Fruit fly (Drosophila melanogaster): ENCODE results near the gene Glut3.

Glut3 gene

DNA sequence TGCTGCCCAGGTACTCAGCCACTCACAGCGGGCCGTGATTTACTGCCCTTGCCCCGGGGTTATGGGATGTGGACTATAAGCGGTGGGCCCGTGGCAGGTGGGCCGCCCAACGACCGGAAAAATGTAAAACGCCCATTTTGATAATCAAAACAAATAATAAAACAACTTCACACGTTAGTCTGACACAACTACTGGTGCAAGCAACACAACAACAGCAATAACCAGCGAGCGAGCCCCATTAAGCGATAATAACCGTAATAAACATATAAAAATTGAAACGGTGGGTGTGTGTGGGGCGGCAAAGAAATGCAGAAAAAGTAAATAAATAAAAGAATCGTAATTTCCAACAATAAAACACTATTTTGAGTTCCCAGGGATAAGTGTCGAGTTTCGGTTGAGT lies 43.8 kb downstream of the Glut3 start:
- no peak for TF ChIP-seq Mio (GFP tag; optimal IDR thresholded peaks at IDR 0.05)
- no peak for TF ChIP-seq jim (GFP tag; optimal IDR thresholded peaks at IDR 0.05)
- TF ChIP-seq N (GFP tag; optimal IDR thresholded peaks at IDR 0.05), result no peak
- no peak for TF ChIP-seq CrebA (GFP tag; optimal IDR thresholded peaks at IDR 0.05; ENCODE audit: borderline replicate concordance)
- TF ChIP-seq usp (GFP tag; optimal IDR thresholded peaks at IDR 0.05), result no peak
- TF ChIP-seq CG32264 (GFP tag; optimal IDR thresholded peaks at IDR 0.05), result no peak
- TF ChIP-seq lola (GFP tag; optimal IDR thresholded peaks at IDR 0.05), result no peak
- no peak for TF ChIP-seq Hnf4 (GFP tag; optimal IDR thresholded peaks at IDR 0.05)
- TF ChIP-seq HLH106 (tag; optimal IDR thresholded peaks at IDR 0.05), result no peak

DNA sequence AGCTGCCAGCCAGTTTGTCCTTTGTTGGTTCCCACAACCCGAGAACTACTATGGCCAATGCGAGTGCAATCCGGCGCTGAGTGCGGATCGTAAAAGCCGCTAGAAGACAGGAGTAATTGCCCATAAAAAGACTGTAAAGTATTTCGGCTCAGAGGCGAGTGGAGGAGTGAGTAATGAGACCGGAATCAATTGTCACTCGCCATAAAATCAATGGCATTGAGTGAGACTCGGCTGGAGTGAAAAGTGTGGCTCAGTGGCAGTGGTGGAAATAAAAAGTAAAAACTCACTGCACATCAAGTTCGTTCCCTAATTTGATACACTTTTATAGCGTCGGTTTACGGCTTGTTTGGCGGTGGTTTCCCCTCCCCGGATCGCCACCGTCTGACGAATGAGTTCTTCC lies 44.9 kb downstream of the Glut3 start:
- TF ChIP-seq CrebA (GFP tag; optimal IDR thresholded peaks at IDR 0.05; ENCODE audit: borderline replicate concordance), result no peak
- no peak for TF ChIP-seq Rel (GFP tag; optimal IDR thresholded peaks at IDR 0.05)
- peak; percentile 12 for TF ChIP-seq Rel (tag; optimal IDR thresholded peaks at IDR 0.05)

DNA sequence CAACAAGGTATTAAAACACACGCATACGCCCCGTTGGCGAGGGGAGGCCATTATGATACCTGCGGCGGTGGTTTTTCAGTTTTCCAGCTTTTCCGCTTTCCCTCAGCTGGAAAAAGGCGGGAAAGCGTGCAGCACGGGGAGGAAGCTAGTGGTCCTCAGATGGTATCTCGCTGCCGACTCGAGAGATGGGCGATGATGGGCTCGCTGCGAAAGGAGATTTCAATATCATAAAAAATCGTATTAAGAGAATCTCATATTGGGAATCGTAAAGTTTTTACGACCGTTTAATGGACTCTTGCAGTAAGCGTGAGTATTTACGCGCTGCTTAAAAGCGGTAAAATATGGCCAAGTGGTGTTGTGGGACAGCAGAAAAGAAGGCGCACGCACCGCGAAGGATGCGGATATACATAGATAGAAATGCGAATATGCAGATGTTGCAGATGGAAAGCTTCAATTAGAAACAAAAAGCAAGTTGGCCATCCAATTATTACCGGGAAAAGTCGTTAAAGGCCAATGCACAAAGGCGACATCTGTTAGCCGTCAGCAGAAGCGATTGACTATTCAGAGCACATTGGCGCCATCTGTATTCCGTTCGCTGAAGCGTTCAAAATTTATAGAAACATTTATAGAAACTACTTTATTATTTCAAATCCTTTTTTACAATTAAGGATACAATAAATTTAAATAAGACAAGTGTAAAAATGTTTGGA lies 46.3 kb downstream of the Glut3 start:
- TF ChIP-seq lola (GFP tag; optimal IDR thresholded peaks at IDR 0.05) (no peak), N (GFP tag; optimal IDR thresholded peaks at IDR 0.05) (no peak), Hnf4 (GFP tag; optimal IDR thresholded peaks at IDR 0.05) (no peak), tai (GFP tag; optimal IDR thresholded peaks at IDR 0.05) (no peak)

DNA sequence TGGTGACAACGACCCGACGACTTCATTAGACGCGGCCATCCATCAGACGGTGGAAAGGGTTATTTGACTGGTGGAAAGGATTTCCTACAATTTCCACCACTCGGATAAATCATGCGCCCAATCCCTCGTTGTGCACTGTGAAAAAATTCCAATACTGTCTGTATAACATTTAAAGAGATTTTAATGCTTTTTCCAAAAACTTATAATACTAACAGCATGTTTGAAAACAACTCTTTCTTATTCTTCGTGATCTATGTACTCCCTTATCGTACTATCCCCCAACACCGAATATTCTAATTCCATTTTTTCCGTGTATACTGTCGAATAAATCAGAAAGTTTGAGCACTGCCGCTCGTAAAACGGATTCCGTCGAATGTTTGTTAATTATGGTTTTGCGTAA lies 47.9 kb downstream of the Glut3 start:
- TF ChIP-seq Jra (GFP tag; optimal IDR thresholded peaks at IDR 0.05) (no peak), h (GFP tag; optimal IDR thresholded peaks at IDR 0.05) (no peak), foxo (GFP tag; optimal IDR thresholded peaks at IDR 0.05) (no peak), N (GFP tag; optimal IDR thresholded peaks at IDR 0.05) (no peak), Sp1 (GFP tag; optimal IDR thresholded peaks at IDR 0.05) (no peak), Myc (optimal IDR thresholded peaks at IDR 0.05) (no peak), Hr83 (GFP tag; optimal IDR thresholded peaks at IDR 0.05; ENCODE audit: poor library complexity, severe bottlenecking) (no peak), dl (GFP tag; optimal IDR thresholded peaks at IDR 0.05; ENCODE audit: insufficient read depth in 1 of 2, partially characterized antibody in 2 of 2) (no peak), GATAd (GFP tag; optimal IDR thresholded peaks at IDR 0.05) (no peak), Abd-B (GFP tag; optimal IDR thresholded peaks at IDR 0.05) (no peak), CG9705 (GFP tag; optimal IDR thresholded peaks at IDR 0.05) (no peak), sv (GFP tag; optimal IDR thresholded peaks at IDR 0.05) (no peak), CrebA (GFP tag; optimal IDR thresholded peaks at IDR 0.05; ENCODE audit: borderline replicate concordance) (no peak), Mio (GFP tag; optimal IDR thresholded peaks at IDR 0.05) (no peak), woc (GFP tag; optimal IDR thresholded peaks at IDR 0.05) (no peak)

DNA sequence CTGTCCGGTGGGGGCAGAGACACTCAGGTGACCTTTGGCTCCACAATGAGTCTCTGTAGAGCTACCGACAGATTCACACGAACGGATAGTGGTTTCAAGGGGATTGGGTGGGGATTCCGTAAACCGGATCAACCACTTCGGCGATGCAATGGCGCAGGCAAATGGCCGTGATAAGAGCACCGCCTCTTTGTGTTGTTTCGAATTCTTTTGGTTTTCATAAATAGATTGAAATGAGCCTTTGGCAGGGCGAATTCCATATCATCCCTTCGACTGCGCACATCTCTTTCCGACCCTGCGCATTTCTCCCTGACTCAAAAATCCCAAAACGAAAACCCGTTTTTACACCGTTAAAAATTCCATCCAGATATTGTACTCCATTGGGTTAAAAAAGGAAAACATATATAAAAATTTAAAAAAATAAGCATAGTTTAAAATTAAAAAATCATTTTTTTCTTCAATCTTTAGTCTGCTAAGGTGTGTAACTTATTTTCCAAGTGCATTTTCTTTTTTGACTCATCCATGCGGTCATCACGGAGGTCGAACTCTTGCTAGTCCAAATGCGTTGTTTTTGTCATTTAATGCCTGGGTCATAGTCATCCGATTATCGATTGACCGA lies 49.6 kb downstream of the Glut3 start:
- TF ChIP-seq sv (GFP tag; optimal IDR thresholded peaks at IDR 0.05), result no peak
- TF ChIP-seq Hr78 (GFP tag; optimal IDR thresholded peaks at IDR 0.05), result no peak
- TF ChIP-seq GATAd (GFP tag; optimal IDR thresholded peaks at IDR 0.05), result no peak
- no peak for TF ChIP-seq usp (GFP tag; optimal IDR thresholded peaks at IDR 0.05)
- TF ChIP-seq Mio (GFP tag; optimal IDR thresholded peaks at IDR 0.05), result no peak
- no peak for TF ChIP-seq dmrt93B (GFP tag; optimal IDR thresholded peaks at IDR 0.05)
- TF ChIP-seq Hnf4 (GFP tag; optimal IDR thresholded peaks at IDR 0.05), result no peak
- TF ChIP-seq br (GFP tag; optimal IDR thresholded peaks at IDR 0.05), result no peak
- no peak for TF ChIP-seq Jra (GFP tag; optimal IDR thresholded peaks at IDR 0.05)
- TF ChIP-seq CrebA (GFP tag; optimal IDR thresholded peaks at IDR 0.05; ENCODE audit: borderline replicate concordance), result no peak
- no peak for TF ChIP-seq foxo (GFP tag; optimal IDR thresholded peaks at IDR 0.05)
- no peak for TF ChIP-seq fru (GFP tag; optimal IDR thresholded peaks at IDR 0.05)
- no peak for TF ChIP-seq jim (GFP tag; optimal IDR thresholded peaks at IDR 0.05)
- no peak for TF ChIP-seq Dif (GFP tag; optimal IDR thresholded peaks at IDR 0.05; ENCODE audit: partially characterized antibody)
- TF ChIP-seq h (GFP tag; optimal IDR thresholded peaks at IDR 0.05), result no peak
- no peak for TF ChIP-seq ey (GFP tag; optimal IDR thresholded peaks at IDR 0.05)
